Worm (Caenorhabditis elegans): ENCODE data around the gene tbx-41.

tbx-41 gene

DNA sequence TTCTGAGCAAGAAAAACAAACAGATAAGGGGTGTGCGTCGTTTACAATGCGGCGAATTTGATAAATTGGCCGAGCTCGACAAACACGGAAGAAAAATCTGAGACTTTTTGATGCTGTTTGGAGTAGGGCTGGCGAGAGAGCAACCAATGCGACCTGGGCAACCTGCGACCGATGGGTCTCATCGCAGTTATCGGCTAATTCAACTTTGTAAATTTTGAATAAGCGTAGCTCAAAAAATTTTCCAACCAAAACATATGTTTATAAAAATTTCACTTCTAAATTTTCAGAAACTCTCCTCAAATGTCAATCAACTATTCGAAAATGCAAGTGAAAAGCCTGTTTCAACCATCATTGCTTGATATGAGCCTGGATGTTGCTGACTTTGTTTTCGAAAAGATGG lies 26.8 kb downstream of the tbx-41 start, which contains the start of gene B0294.3:
Gene B0294.3 (plus strand): TSS at position 301 of the 400 bp plus-strand sequence.
- TF ChIP-seq pqm-1 (tag; optimal IDR thresholded peaks at IDR 0.05) = no peak
- no peak for TF ChIP-seq pha-4 (tag; optimal IDR thresholded peaks at IDR 0.05)
- no peak for TF ChIP-seq ceh-14 (tag; optimal IDR thresholded peaks at IDR 0.05)
- no peak for TF ChIP-seq unc-55 (GFP tag; optimal IDR thresholded peaks at IDR 0.05)
- TF ChIP-seq lim-6 (tag; optimal IDR thresholded peaks at IDR 0.05) = no peak
- no peak for TF ChIP-seq F13H6.1 (tag; optimal IDR thresholded peaks at IDR 0.05)
- no peak for TF ChIP-seq ceh-31 (tag; optimal IDR thresholded peaks at IDR 0.05)

DNA sequence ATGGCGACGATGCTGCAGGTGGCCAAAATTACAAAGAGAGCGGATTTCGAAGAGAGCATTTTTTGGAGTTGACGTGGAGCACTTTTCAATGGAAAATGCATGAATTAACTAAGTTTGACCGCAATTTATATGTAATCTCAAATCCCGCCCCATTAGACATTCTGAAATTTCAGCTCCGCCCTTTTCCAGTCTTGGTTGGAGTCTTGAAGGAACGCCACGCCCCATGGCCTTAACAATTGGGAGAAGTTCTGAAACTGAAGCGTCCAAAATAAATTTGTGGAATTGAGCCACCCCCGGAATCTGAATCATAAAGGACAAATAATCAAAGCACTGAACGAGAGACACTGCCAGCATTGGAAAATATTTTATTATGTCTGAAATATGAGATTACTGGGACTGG lies 32.2 kb downstream of the tbx-41 start, which contains the start of gene B0294.1:
Gene B0294.1 (minus strand): TSS at position 101 of the 400 bp plus-strand sequence.
- no peak for TF ChIP-seq elt-4 (tag; optimal IDR thresholded peaks at IDR 0.05)
- no peak for TF ChIP-seq ceh-18 (tag; optimal IDR thresholded peaks at IDR 0.05)
- TF ChIP-seq unc-42 (tag; optimal IDR thresholded peaks at IDR 0.05) = no peak
- TF ChIP-seq ceh-45 (GFP tag; IDR thresholded peaks at IDR 0.05) = no peak
- no peak for TF ChIP-seq ahr-1 (tag; optimal IDR thresholded peaks at IDR 0.05)
- TF ChIP-seq fkh-10 (GFP tag; optimal IDR thresholded peaks at IDR 0.05) = no peak
- TF ChIP-seq ceh-14 (tag; optimal IDR thresholded peaks at IDR 0.05) = no peak
- no peak for TF ChIP-seq sdc-2 (tag; optimal IDR thresholded peaks at IDR 0.05)
- no peak for TF ChIP-seq dve-1 (tag; optimal IDR thresholded peaks at IDR 0.05)
- TF ChIP-seq syd-9 (tag; optimal IDR thresholded peaks at IDR 0.05) = no peak
- TF ChIP-seq C38D4.7 (GFP tag; optimal IDR thresholded peaks at IDR 0.05) = no peak
- no peak for TF ChIP-seq K09A11.1 (tag; optimal IDR thresholded peaks at IDR 0.05; ENCODE audit: insufficient read depth)
- TF ChIP-seq ceh-30 (tag; optimal IDR thresholded peaks at IDR 0.05) = no peak
- no peak for TF ChIP-seq pqm-1 (tag; optimal IDR thresholded peaks at IDR 0.05)
- TF ChIP-seq pat-9 (tag; optimal IDR thresholded peaks at IDR 0.05) = no peak
- no peak for TF ChIP-seq che-1 (tag; optimal IDR thresholded peaks at IDR 0.05)
- TF ChIP-seq tbx-7 (tag; optimal IDR thresholded peaks at IDR 0.05) = no peak
- TF ChIP-seq ceh-22 (tag; optimal IDR thresholded peaks at IDR 0.05) = no peak

DNA sequence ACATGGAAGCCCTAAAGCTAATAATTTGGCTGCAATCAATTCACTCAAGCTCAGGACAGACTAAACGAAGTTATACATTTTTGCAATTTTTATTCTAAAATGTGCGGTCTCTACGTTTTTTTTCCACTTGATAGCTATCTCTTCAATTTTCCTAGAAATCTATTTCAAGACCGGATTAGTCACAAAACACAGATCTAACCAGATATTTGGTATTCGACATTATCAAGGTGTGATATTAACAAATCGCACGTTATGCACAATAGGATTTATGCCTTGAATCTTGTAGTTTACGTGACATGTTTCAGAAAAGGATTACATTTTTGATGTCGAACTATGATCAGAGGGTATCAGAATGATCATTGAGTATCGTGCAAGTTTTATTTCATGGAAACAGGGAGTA lies 36.4 kb downstream of the tbx-41 start:
- TF ChIP-seq hlh-8 (tag; optimal IDR thresholded peaks at IDR 0.05) (no peak), nhr-11 (tag; optimal IDR thresholded peaks at IDR 0.05) (no peak), nhr-232 (tag; optimal IDR thresholded peaks at IDR 0.05) (no peak), sdc-2 (tag; optimal IDR thresholded peaks at IDR 0.05) (no peak)

DNA sequence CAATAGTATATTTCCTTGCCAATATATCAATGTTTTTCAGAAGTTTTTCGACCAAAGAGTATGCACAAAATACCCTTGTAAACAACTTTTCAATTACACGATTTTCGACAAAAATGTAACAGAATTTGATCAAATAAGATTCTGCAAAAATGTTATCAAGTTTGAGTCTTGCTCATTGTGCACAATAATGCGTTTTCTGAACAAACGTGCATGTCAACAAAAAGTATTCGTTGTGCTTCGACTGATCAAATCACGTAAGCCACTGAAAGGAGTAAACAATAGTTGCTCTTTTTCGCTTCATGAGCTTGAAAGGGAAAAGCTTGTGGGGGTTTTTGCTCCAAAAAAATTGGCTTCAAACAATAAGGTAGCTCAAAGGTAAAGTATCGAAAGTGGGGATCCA lies 42.0 kb downstream of the tbx-41 start:
- TF ChIP-seq ceh-34 (tag; optimal IDR thresholded peaks at IDR 0.05) (no peak), C08G9.2 (tag; optimal IDR thresholded peaks at IDR 0.05) (no peak), pqm-1 (tag; optimal IDR thresholded peaks at IDR 0.05) (no peak), dve-1 (tag; optimal IDR thresholded peaks at IDR 0.05) (no peak), ref-2 (tag; optimal IDR thresholded peaks at IDR 0.05) (no peak)

DNA sequence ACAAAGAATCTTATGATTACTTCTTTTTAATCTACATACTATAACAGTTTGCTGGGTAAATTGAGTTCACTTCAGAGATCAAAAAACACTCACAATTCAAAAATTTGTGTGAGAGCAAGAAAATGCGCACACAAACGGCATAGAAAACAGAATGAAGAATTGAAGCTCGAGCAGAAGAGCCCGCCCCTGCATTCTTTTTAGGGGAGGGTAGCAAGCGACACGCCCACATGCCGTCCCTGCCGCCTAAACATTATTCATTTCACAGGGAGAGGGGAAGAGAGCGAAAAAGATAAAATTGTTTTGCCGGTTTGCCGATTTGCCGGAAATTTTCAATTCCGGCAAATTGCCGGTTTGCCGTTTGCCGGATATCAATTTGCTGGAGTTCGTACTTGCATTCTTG lies 44.3 kb downstream of the tbx-41 start:
- TF ChIP-seq ceh-34 (tag; optimal IDR thresholded peaks at IDR 0.05) (no peak), C08G9.2 (tag; optimal IDR thresholded peaks at IDR 0.05) (peak; percentile 39), ceh-2 (tag; optimal IDR thresholded peaks at IDR 0.05) (no peak), ttx-3 (tag; optimal IDR thresholded peaks at IDR 0.05) (no peak), lin-11 (tag; optimal IDR thresholded peaks at IDR 0.05) (no peak), pha-4 (tag; optimal IDR thresholded peaks at IDR 0.05) (no peak), fkh-6 (tag; optimal IDR thresholded peaks at IDR 0.05) (no peak), sdc-2 (tag; optimal IDR thresholded peaks at IDR 0.05) (peak; percentile 99), ceh-31 (tag; optimal IDR thresholded peaks at IDR 0.05) (peak; percentile 75), pat-9 (tag; optimal IDR thresholded peaks at IDR 0.05) (no peak), tbx-2 (tag; optimal IDR thresholded peaks at IDR 0.05) (peak; percentile 27), ceh-9 (tag; optimal IDR thresholded peaks at IDR 0.05) (no peak), pros-1 (tag; optimal IDR thresholded peaks at IDR 0.05) (no peak), pha-2 (tag; optimal IDR thresholded peaks at IDR 0.05) (no peak), hlh-8 (tag; optimal IDR thresholded peaks at IDR 0.05) (no peak), ceh-30 (tag; optimal IDR thresholded peaks at IDR 0.05) (no peak), dmd-4 (tag; optimal IDR thresholded peaks at IDR 0.05; ENCODE audit: borderline replicate concordance) (no peak), unc-42 (tag; optimal IDR thresholded peaks at IDR 0.05) (peak; percentile 24), ceh-6 (GFP tag; optimal IDR thresholded peaks at IDR 0.05) (no peak), elt-2 (tag; optimal IDR thresholded peaks at IDR 0.05) (no peak), ceh-48 (tag; optimal IDR thresholded peaks at IDR 0.05) (no peak), ets-4 (tag; optimal IDR thresholded peaks at IDR 0.05) (no peak), unc-86 (tag; optimal IDR thresholded peaks at IDR 0.05) (no peak), nhr-11 (tag; optimal IDR thresholded peaks at IDR 0.05) (no peak), ref-2 (tag; optimal IDR thresholded peaks at IDR 0.05) (no peak), madf-2 (tag; optimal IDR thresholded peaks at IDR 0.05) (no peak), npax-4 (tag; optimal IDR thresholded peaks at IDR 0.05) (no peak)
